Fruit fly (Drosophila melanogaster) whole organism: Measurements from ENCODE around the gene CG6420.

ENCODE experiments used
- CG8478 ChIP-seq: fragments of >200 bp; optimal IDR thresholded peaks from 2 replicates; lab custom pipeline; 2018; ENCODE audit warnings: inconsistent platforms
- EcR ChIP-seq, 2 experiments: fragments of >200 bp; optimal IDR thresholded peaks; 2 replicates each; lab custom pipeline; 2017; ENCODE audit warnings: missing biosample characterization in 2 of 2, missing genetic modification characterization in 2 of 2, missing genetic modification reagents in 2 of 2
- pan ChIP-seq: fragments of >200 bp; optimal IDR thresholded peaks from 2 replicates; lab custom pipeline; 2017
- psq ChIP-seq: fragments of >200 bp; optimal IDR thresholded peaks from 2 replicates; lab custom pipeline; 2017
- usp ChIP-seq: fragments of >200 bp; optimal IDR thresholded peaks from 2 replicates; lab custom pipeline; 2017; ENCODE audit warnings: missing biosample characterization, missing genetic modification characterization, mixed read lengths

dm6 chr3R:26724977-26725612, at the start of gene CG6420:
- TF ChIP-seq pan (lab: Kevin White, UChicago) (no peak), CG8478 (no peak), usp (GFP tag; lab: Kevin White, UChicago) (no peak), psq (lab: Kevin White, UChicago) (no peak), EcR (GFP tag; optimal IDR thresholded peaks at IDR 0.05; lab: Kevin White, UChicago) (no peak)
